Worm (Caenorhabditis elegans) whole organism, mixed stage, embryonic: ENCODE results near the gene coh-3.

Experiments used
- blmp-1 ChIP-seq: fragments of 150-350 bp; optimal IDR thresholded peaks from 2 replicates; lab custom pipeline; 2014; ENCODE audit warnings: missing biosample characterization, missing genetic modification characterization
- ceh-43 ChIP-seq: fragments of 200-800 bp; sonication (Bioruptor generic); optimal IDR thresholded peaks from 2 replicates; lab custom pipeline; 2018; ENCODE audit warnings: mild to moderate bottlenecking, missing genetic modification characterization, moderate library complexity, missing compliant biosample characterization
- pha-4 ChIP-seq: fragments of 150-350 bp; optimal IDR thresholded peaks from 2 replicates; lab custom pipeline; 2018; ENCODE audit warnings: missing biosample characterization, missing genetic modification reagents, missing genetic modification characterization
- zip-8 ChIP-seq: fragments of 150-350 bp; optimal IDR thresholded peaks from 2 replicates; lab custom pipeline; 2014; ENCODE audit warnings: missing biosample characterization, missing genetic modification characterization
- ztf-11 ChIP-seq: fragments of 150-350 bp; optimal IDR thresholded peaks from 2 replicates; lab custom pipeline; 2014; ENCODE audit warnings: missing biosample characterization, missing genetic modification characterization

DNA sequence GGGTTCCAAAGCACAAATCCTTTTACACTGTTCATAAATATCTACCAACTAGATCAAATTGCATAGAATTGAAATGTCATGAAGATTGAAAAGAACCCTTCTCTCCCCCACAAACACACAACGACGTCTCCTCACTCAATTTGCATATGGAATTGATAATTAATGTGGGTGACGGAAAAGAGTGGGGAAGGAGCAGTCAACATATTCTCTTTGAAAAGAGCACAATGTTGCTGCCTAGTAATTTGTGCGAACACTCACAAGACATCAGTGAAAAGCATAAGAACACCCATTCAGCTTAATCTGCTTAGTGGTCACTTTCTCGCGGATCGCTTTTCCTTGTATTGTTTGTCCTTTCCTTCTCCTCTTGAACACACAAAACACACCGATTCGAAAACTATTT lies 39.2 kb downstream of the coh-3 start:
- TF ChIP-seq pha-4 (tag; lab: Kevin White, UChicago) (no peak), blmp-1 (tag; lab: Kevin White, UChicago) (no peak), ztf-11 (no peak), ceh-43 (GFP tag; lab: Kevin White, UChicago) (no peak), zip-8 (tag; lab: Kevin White, UChicago) (no peak)
